Worm (Caenorhabditis elegans): ENCODE results near the gene mlcd-1.

The mlcd-1 gene

ce11 chrIII:4600139-4600762 is 32.3 kb upstream of the mlcd-1 start, which contains the start of gene mab-21:
Gene mab-21, plus strand, starts transcription at chrIII:4600753.
- TF ChIP-seq elt-2 (tag; optimal IDR thresholded peaks at IDR 0.05) (peak; percentile 70), unc-55 (GFP tag; optimal IDR thresholded peaks at IDR 0.05) (peak; percentile 25), ceh-9 (tag; optimal IDR thresholded peaks at IDR 0.05) (no peak), hlh-15 (tag; optimal IDR thresholded peaks at IDR 0.05) (no peak)

ce11 chrIII:4595771-4596227 is 27.9 kb upstream of the mlcd-1 start, which contains the start of gene asb-1:
Gene asb-1, minus strand, starts transcription at chrIII:4595821.
- TF ChIP-seq T23F11.4 (GFP tag; optimal IDR thresholded peaks at IDR 0.05) (no peak), ztf-16 (tag; optimal IDR thresholded peaks at IDR 0.05) (no peak), pha-2 (tag; optimal IDR thresholded peaks at IDR 0.05) (no peak), fkh-10 (GFP tag; optimal IDR thresholded peaks at IDR 0.05) (no peak), unc-3 (GFP tag; conservative IDR thresholded peaks at IDR 0.05) (no peak), unc-3 (tag; optimal IDR thresholded peaks at IDR 0.05) (no peak), ceh-9 (tag; optimal IDR thresholded peaks at IDR 0.05) (no peak), C08G9.2 (tag; optimal IDR thresholded peaks at IDR 0.05) (no peak), dmd-4 (tag; optimal IDR thresholded peaks at IDR 0.05; ENCODE audit: borderline replicate concordance) (no peak), lim-6 (tag; optimal IDR thresholded peaks at IDR 0.05) (no peak), nfya-1 (tag; optimal IDR thresholded peaks at IDR 0.05) (no peak), nhr-232 (tag; optimal IDR thresholded peaks at IDR 0.05) (no peak)

- TF ChIP-seq ref-2 (tag; optimal IDR thresholded peaks at IDR 0.05) (no peak), T23F11.4 (GFP tag; optimal IDR thresholded peaks at IDR 0.05) (no peak), hlh-8 (tag; optimal IDR thresholded peaks at IDR 0.05) (no peak), sox-2 (GFP tag; IDR thresholded peaks at IDR 0.05) (no peak), ceh-2 (tag; optimal IDR thresholded peaks at IDR 0.05) (no peak), ama-1 (optimal IDR thresholded peaks at IDR 0.05) (no peak), rnt-1 (tag; optimal IDR thresholded peaks at IDR 0.05) (no peak)
Observed at ce11 chrIII:4594762-4595523, 27.0 kb upstream of the mlcd-1 start.

DNA sequence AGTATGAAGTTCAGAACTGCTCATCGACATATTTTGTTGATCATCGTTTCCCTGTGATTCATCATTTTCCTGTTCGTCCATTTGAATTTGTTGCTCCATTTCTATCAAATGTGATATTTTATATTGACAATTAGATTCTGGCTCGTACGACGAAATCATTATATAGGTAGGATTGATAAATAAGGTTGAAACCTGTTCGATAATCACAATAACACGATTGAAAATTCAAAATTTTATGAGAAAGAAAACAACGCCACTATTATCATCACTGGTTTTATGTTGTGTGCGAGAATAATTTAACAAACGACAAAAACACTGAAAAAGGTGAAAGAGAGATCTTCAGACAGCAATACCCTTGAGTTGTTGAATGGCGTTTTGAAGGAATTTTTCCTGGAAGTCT is 26.4 kb upstream of the mlcd-1 start, which contains the start of gene apc-11:
Gene apc-11, minus strand, starts transcription at position 101 of the 400 bp plus-strand sequence.
- no peak for TF ChIP-seq ceh-19 (GFP tag; optimal IDR thresholded peaks at IDR 0.05)
- no peak for TF ChIP-seq madf-2 (tag; optimal IDR thresholded peaks at IDR 0.05)
- TF ChIP-seq elt-2 (tag; optimal IDR thresholded peaks at IDR 0.05) = no peak
- TF ChIP-seq ttx-3 (tag; optimal IDR thresholded peaks at IDR 0.05) = no peak
- no peak for TF ChIP-seq pax-1 (tag; optimal IDR thresholded peaks at IDR 0.05)
- no peak for TF ChIP-seq lin-11 (tag; optimal IDR thresholded peaks at IDR 0.05)
- TF ChIP-seq npax-4 (tag; optimal IDR thresholded peaks at IDR 0.05) = no peak
- no peak for TF ChIP-seq zip-5 (tag; optimal IDR thresholded peaks at IDR 0.05)
- no peak for TF ChIP-seq unc-55 (GFP tag; optimal IDR thresholded peaks at IDR 0.05)
- TF ChIP-seq ceh-34 (tag; optimal IDR thresholded peaks at IDR 0.05) = no peak
- TF ChIP-seq elt-4 (tag; optimal IDR thresholded peaks at IDR 0.05) = no peak
- no peak for TF ChIP-seq rnt-1 (tag; optimal IDR thresholded peaks at IDR 0.05)
- no peak for TF ChIP-seq fkh-10 (GFP tag; optimal IDR thresholded peaks at IDR 0.05)
- TF ChIP-seq pqm-1 (tag; optimal IDR thresholded peaks at IDR 0.05) = no peak
- TF ChIP-seq ceh-31 (tag; optimal IDR thresholded peaks at IDR 0.05) = no peak
- no peak for TF ChIP-seq F13H6.1 (tag; optimal IDR thresholded peaks at IDR 0.05)
- TF ChIP-seq hlh-30 (tag; optimal IDR thresholded peaks at IDR 0.05; ENCODE audit: insufficient read depth) = no peak
- TF ChIP-seq nhr-11 (tag; optimal IDR thresholded peaks at IDR 0.05) = no peak
- no peak for TF ChIP-seq Y22D7AL.16 (tag; optimal IDR thresholded peaks at IDR 0.05)
